Fruit fly (Drosophila melanogaster): ENCODE data around the gene CG11999.
A peak's percentile ranks its signal among the peaks of the same experiment; 100 is the strongest.

Gene CG11999

dm6 chr3R:5350393-5350972 is 4.1 kb downstream of the CG11999 start, which contains the start of gene mtd:
Gene mtd (minus strand): TSS chr3R:5350443.
- TF ChIP-seq CG4496 (GFP tag; IDR thresholded peaks at IDR 0.05), result no peak

- TF ChIP-seq CG9948 (tag; optimal IDR thresholded peaks at IDR 0.05), result no peak
- no peak for TF ChIP-seq Ets98B (GFP tag; IDR thresholded peaks at IDR 0.05)
- TF ChIP-seq CG8301 (tag; optimal IDR thresholded peaks at IDR 0.05), result no peak
- TF ChIP-seq Snoo (tag; optimal IDR thresholded peaks at IDR 0.05), result no peak
- no peak for TF ChIP-seq CG8159 (tag; optimal IDR thresholded peaks at IDR 0.05)
- no peak for TF ChIP-seq CG12605 (GFP tag; IDR thresholded peaks at IDR 0.05)
- no peak for TF ChIP-seq gl (tag; optimal IDR thresholded peaks at IDR 0.05)
- TF ChIP-seq CG32121 (GFP tag; IDR thresholded peaks at IDR 0.05), result no peak
- no peak for TF ChIP-seq EcR (GFP tag; optimal IDR thresholded peaks at IDR 0.05)
- no peak for TF ChIP-seq Pif1A (GFP tag; optimal IDR thresholded peaks at IDR 0.05)
- TF ChIP-seq D1 (tag; optimal IDR thresholded peaks at IDR 0.05), result no peak
These were observed 7.7 kb downstream of the CG11999 start for dm6 chr3R:5346707-5347323.

- no peak for TF ChIP-seq Snoo (tag; optimal IDR thresholded peaks at IDR 0.05)
- TF ChIP-seq CG17806 (tag; optimal IDR thresholded peaks at IDR 0.05), result peak; percentile 62
- TF ChIP-seq CG15710 (tag; optimal IDR thresholded peaks at IDR 0.05), result peak; percentile 63
- TF ChIP-seq CG9948 (tag; optimal IDR thresholded peaks at IDR 0.05), result peak; percentile 60
- peak; percentile 91 for TF ChIP-seq EcR (GFP tag; optimal IDR thresholded peaks at IDR 0.05)
- TF ChIP-seq CG12605 (GFP tag; IDR thresholded peaks at IDR 0.05), result no peak
- TF ChIP-seq Pif1B (GFP tag; optimal IDR thresholded peaks at IDR 0.05), result peak; percentile 16
- TF ChIP-seq CG34367 (tag; optimal IDR thresholded peaks at IDR 0.05), result peak; percentile 35
- peak; percentile 17 for TF ChIP-seq Pif1A (GFP tag; optimal IDR thresholded peaks at IDR 0.05)
- TF ChIP-seq CG32121 (GFP tag; IDR thresholded peaks at IDR 0.05), result no peak
- TF ChIP-seq CG8159 (tag; optimal IDR thresholded peaks at IDR 0.05), result peak; percentile 72
- TF ChIP-seq D1 (tag; optimal IDR thresholded peaks at IDR 0.05), result no peak
- 0 out of 3 replicates have a peak, but pooled peaks have one; percentile 20 for TF ChIP-seq CG4496 (GFP tag; IDR thresholded peaks at IDR 0.05)
These were observed 22.7 kb downstream of the CG11999 start for dm6 chr3R:5331764-5332405.

- TF ChIP-seq Pif1A (GFP tag; optimal IDR thresholded peaks at IDR 0.05) (peak; percentile 32), CG17806 (tag; optimal IDR thresholded peaks at IDR 0.05) (peak; percentile 22), CG8301 (tag; optimal IDR thresholded peaks at IDR 0.05) (peak; percentile 21), Ets98B (GFP tag; IDR thresholded peaks at IDR 0.05) (0 out of 2 replicates have a peak, but pooled peaks have one; percentile 21), CG15710 (tag; optimal IDR thresholded peaks at IDR 0.05) (peak; percentile 19), CG14655 (GFP tag; optimal IDR thresholded peaks at IDR 0.05) (peak; percentile 42), rn (GFP tag; IDR thresholded peaks at IDR 0.05) (no peak), CG32121 (GFP tag; IDR thresholded peaks at IDR 0.05) (no peak), CG8159 (tag; optimal IDR thresholded peaks at IDR 0.05) (peak; percentile 43), CG9948 (tag; optimal IDR thresholded peaks at IDR 0.05) (peak; percentile 15), CG10348 (GFP tag; IDR thresholded peaks at IDR 0.05) (no peak)
These were observed 24.2 kb downstream of the CG11999 start for dm6 chr3R:5330338-5330737.

DNA sequence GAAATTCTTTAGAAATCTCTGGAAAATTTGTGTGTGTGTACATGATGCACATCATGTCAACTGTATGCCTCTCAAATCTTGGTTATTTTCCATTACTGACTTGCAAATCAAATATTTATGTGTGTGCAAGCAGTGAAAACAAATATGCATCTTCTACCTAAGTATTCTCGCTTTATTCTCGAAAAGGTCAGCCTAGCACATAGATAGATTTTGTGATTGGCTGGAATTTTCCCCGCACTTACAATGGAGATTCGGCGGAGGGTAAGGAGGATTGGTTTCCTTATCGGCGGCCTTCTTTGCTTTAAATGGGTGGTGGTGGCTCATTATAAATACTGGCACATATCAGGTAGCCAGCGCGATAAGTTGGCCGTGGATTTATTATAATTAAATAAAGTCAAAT is 26.6 kb downstream of the CG11999 start:
- TF ChIP-seq CG4496 (GFP tag; IDR thresholded peaks at IDR 0.05), result no peak
- no peak for TF ChIP-seq D1 (tag; optimal IDR thresholded peaks at IDR 0.05)
- no peak for TF ChIP-seq Ets98B (GFP tag; IDR thresholded peaks at IDR 0.05)
- TF ChIP-seq CG10348 (GFP tag; IDR thresholded peaks at IDR 0.05), result no peak
- no peak for TF ChIP-seq CG12605 (GFP tag; IDR thresholded peaks at IDR 0.05)
- no peak for TF ChIP-seq CG13204 (GFP tag; optimal IDR thresholded peaks at IDR 0.05)

DNA sequence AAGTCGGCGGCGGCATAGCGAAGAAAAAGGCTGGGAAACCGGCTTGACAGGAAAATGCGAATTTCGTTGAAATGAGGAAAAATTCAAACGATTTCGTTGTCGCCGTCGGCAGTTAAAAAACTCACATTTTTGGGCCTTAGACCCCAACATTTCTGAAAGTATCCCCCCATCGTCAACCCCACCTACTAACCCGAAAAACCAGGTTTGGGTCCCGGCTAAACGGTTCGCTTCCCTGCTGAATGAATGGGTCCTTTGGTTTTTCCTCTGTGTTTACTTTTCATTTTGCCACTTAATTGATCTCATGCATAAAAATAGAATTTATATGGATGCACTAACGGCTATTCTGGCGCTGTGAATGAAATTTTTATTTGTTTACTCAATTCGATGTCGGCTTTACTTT is 28.4 kb downstream of the CG11999 start:
- no peak for TF ChIP-seq CG32121 (GFP tag; IDR thresholded peaks at IDR 0.05)
- 0 out of 3 replicates have a peak, but pooled peaks have one; percentile 15 for TF ChIP-seq fd96Ca (GFP tag; IDR thresholded peaks at IDR 0.05)

DNA sequence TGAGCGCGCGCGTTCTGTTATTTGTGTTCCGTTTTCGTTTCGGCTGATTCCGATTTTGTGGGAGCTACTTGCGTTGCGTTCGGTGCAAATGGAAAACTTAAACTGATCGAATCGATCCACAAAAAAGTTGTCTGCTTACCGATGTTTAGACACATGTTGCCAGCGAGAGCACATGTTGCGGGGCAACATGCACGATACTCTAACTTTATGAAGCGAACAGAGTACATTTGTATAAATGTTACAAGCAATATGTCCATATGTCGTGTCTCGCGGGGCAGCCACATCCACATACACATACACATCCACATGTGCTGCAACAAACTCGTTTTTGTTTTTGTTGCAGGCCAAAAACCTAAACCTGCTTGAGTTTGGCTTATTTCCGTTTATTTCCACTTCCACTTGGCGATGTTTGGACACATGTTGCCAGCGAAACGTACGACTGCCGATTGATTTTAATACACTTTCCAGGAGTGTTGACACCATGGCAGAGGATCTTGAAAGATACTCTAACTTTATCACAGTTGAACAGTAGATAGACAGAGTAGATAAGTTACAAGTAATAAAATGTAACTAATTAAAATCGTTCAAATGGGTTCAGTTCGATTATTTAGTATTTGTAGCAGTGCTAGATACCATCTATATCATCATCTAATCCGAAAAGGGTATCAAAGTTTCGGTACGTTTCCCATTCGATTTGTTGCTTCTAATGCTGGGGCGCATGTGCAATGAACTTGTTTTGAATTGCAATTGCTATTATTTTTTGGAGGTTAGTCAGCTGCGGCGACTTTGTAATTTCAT is 30.6 kb downstream of the CG11999 start:
- peak; percentile 54 for TF ChIP-seq EcR (GFP tag; optimal IDR thresholded peaks at IDR 0.05)
- peak; percentile 45; the same call in 2 of the 3 replicates for TF ChIP-seq CG4496 (GFP tag; IDR thresholded peaks at IDR 0.05)
- no peak for TF ChIP-seq D1 (tag; optimal IDR thresholded peaks at IDR 0.05)
- TF ChIP-seq CG12605 (GFP tag; IDR thresholded peaks at IDR 0.05), result peak; percentile 15; the same call in 1 of the 2 replicates
- TF ChIP-seq gl (tag; optimal IDR thresholded peaks at IDR 0.05), result peak; percentile 27
- no peak for TF ChIP-seq CG9948 (tag; optimal IDR thresholded peaks at IDR 0.05)
- TF ChIP-seq CG8301 (tag; optimal IDR thresholded peaks at IDR 0.05), result peak; percentile 67
- peak; percentile 57 for TF ChIP-seq CG14655 (GFP tag; optimal IDR thresholded peaks at IDR 0.05)
- TF ChIP-seq CG10348 (GFP tag; IDR thresholded peaks at IDR 0.05), result no peak
- TF ChIP-seq Pif1A (GFP tag; optimal IDR thresholded peaks at IDR 0.05), result peak; percentile 20
- no peak for TF ChIP-seq CG17806 (tag; optimal IDR thresholded peaks at IDR 0.05)
- peak; percentile 7 for TF ChIP-seq CG13204 (GFP tag; optimal IDR thresholded peaks at IDR 0.05)
- peak; percentile 58 for TF ChIP-seq Ets98B (GFP tag; IDR thresholded peaks at IDR 0.05)
- no peak for TF ChIP-seq rn (GFP tag; IDR thresholded peaks at IDR 0.05)
- TF ChIP-seq CG32121 (GFP tag; IDR thresholded peaks at IDR 0.05), result peak; percentile 59; the same call in 1 of the 2 replicates
- TF ChIP-seq Snoo (tag; optimal IDR thresholded peaks at IDR 0.05), result peak; percentile 7
- TF ChIP-seq CG8159 (tag; optimal IDR thresholded peaks at IDR 0.05), result no peak
